Fruit fly (Drosophila melanogaster): ENCODE measurements around the gene Or71a.

Or71a gene

DNA sequence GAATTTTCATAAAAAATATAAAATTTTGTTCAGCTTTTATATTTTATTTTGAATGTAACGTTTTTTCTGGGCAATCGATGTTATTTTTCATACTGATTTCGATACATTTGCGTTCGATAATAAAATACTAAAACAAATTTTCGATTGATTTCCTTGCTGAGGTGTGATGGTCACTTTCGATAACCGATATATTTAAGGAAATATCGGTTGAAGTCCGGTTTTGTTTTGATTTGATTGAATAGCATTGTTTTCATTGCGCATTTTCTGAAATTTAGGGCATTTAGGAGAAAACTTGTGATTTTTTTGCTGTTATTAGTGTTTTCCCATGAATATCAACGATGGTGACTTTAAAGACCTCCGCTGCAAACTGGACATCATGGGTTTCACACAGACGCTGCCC lies 38.3 kb upstream of the Or71a start, which contains the start of gene Cep135 (continued):
- TF ChIP-seq caup (GFP tag; optimal IDR thresholded peaks at IDR 0.05; ENCODE audit: severe bottlenecking): no peak
- no peak for TF ChIP-seq CG4730 (GFP tag; IDR thresholded peaks at IDR 0.05)
- peak; percentile 50 for TF ChIP-seq CG9797 (GFP tag; optimal IDR thresholded peaks at IDR 0.05)
- peak; percentile 96 for TF ChIP-seq CG13287 (GFP tag; IDR thresholded peaks at IDR 0.05; ENCODE audit: partially characterized antibody)
- peak; percentile 84 for TF ChIP-seq CG2116 (GFP tag; optimal IDR thresholded peaks at IDR 0.05)
- peak; percentile 0 for TF ChIP-seq nom (GFP tag; optimal IDR thresholded peaks at IDR 0.05)
- TF ChIP-seq pzg (GFP tag; optimal IDR thresholded peaks at IDR 0.05): peak; percentile 71
- TF ChIP-seq inv (GFP tag; IDR thresholded peaks at IDR 0.05; ENCODE audit: partially characterized antibody): peak; percentile 66
- TF ChIP-seq stwl (tag; optimal IDR thresholded peaks at IDR 0.05): peak; percentile 94
- TF ChIP-seq pb (GFP tag; optimal IDR thresholded peaks at IDR 0.05): no peak
- TF ChIP-seq gfzf (GFP tag; optimal IDR thresholded peaks at IDR 0.05): peak; percentile 55
- TF ChIP-seq Adf1 (GFP tag; IDR thresholded peaks at IDR 0.05): no peak
- peak; percentile 20 for TF ChIP-seq YL-1 (GFP tag; optimal IDR thresholded peaks at IDR 0.05)
- peak; percentile 60 for TF ChIP-seq Sry-δ (GFP tag; optimal IDR thresholded peaks at IDR 0.05)
- peak; percentile 28 for TF ChIP-seq CG12659 (GFP tag; optimal IDR thresholded peaks at IDR 0.05)
- TF ChIP-seq CG4424 (GFP tag; optimal IDR thresholded peaks at IDR 0.05): no peak
- TF ChIP-seq CG2129 (GFP tag; IDR thresholded peaks at IDR 0.05; ENCODE audit: partially characterized antibody): peak; percentile 48
- peak; percentile 80; the same call in 1 of the 2 replicates for TF ChIP-seq amos (GFP tag; IDR thresholded peaks at IDR 0.05; ENCODE audit: partially characterized antibody)
- TF ChIP-seq E2f2 (GFP tag; IDR thresholded peaks at IDR 0.05): peak; percentile 85
- peak; percentile 79; the same call in 2 of the 3 replicates for TF ChIP-seq Opbp (GFP tag; IDR thresholded peaks at IDR 0.05; ENCODE audit: partially characterized antibody)
- TF ChIP-seq CG15601 (tag; optimal IDR thresholded peaks at IDR 0.05): peak; percentile 100
- peak; percentile 87 for TF ChIP-seq Bgb (GFP tag; IDR thresholded peaks at IDR 0.05; ENCODE audit: partially characterized antibody)
- TF ChIP-seq CG42726 (GFP tag; IDR thresholded peaks at IDR 0.05; ENCODE audit: partially characterized antibody): peak; percentile 51; the same call in 1 of the 2 replicates
- peak; percentile 68; the same call in 2 of the 3 replicates for TF ChIP-seq knrl (GFP tag; IDR thresholded peaks at IDR 0.05; ENCODE audit: partially characterized antibody)
- TF ChIP-seq Dp (GFP tag; optimal IDR thresholded peaks at IDR 0.05): peak; percentile 81

- TF ChIP-seq Six4 (GFP tag; optimal IDR thresholded peaks at IDR 0.05): no peak
- TF ChIP-seq Dip2 (GFP tag; IDR thresholded peaks at IDR 0.05): no peak
Observed at dm6 chr3L:15113257-15113656, 35.0 kb upstream of the Or71a start, which contains the start of gene CG13458. Gene CG13458 (plus strand): TSS chr3L:15113557.

- TF ChIP-seq al (GFP tag; IDR thresholded peaks at IDR 0.05) (no peak), Sry-β (GFP tag; optimal IDR thresholded peaks at IDR 0.05) (peak; percentile 68), CG18262 (tag; optimal IDR thresholded peaks at IDR 0.05) (peak; percentile 12), Ets65A (GFP tag) (peak; percentile 20)
Observed at dm6 chr3L:15108948-15109347, 30.7 kb upstream of the Or71a start.

dm6 chr3L:15108524-15108923 lies 30.3 kb upstream of the Or71a start:
- TF ChIP-seq z (GFP tag; IDR thresholded peaks at IDR 0.05): peak; percentile 37; the same call in 1 of the 3 replicates
- TF ChIP-seq p53 (GFP tag; optimal IDR thresholded peaks at IDR 0.05): no peak
- TF ChIP-seq tio (GFP tag; optimal IDR thresholded peaks at IDR 0.05): no peak
- no peak for TF ChIP-seq odd (GFP tag; optimal IDR thresholded peaks at IDR 0.05)
